Worm (Caenorhabditis elegans) whole organism, young adult: Measurements from ENCODE around the gene gst-29.

ENCODE experiments used
- F55B11.4 ChIP-seq: sonication (generic microtip); optimal IDR thresholded peaks from 2 replicates; lab custom pipeline; 2016; ENCODE audit warnings: missing compliant biosample characterization, missing genetic modification characterization, borderline replicate concordance; ENCODE audit not compliant: insufficient read depth
- K12H6.12 ChIP-seq: fragments of 200-800 bp; sonication (Bioruptor generic); optimal IDR thresholded peaks from 2 replicates; lab custom pipeline; 2018; ENCODE audit warnings: mild to moderate bottlenecking, missing genetic modification characterization, missing compliant biosample characterization
- T07F8.4 ChIP-seq: sonication (generic microtip); optimal IDR thresholded peaks from 2 replicates; lab custom pipeline; 2016; ENCODE audit warnings: mild to moderate bottlenecking, missing genetic modification characterization, moderate library complexity, missing compliant biosample characterization
- Y56A3A.18 ChIP-seq: fragments of 200-800 bp; sonication (Bioruptor generic); IDR thresholded peaks from 2 replicates; pipeline ENCODE4 v1.3.6; 2022; ENCODE audit warnings: missing genetic modification reagents, missing genetic modification characterization, missing compliant biosample characterization
- ama-1 ChIP-seq, 3 experiments: fragments of 150-350 bp in 1 of 3; sonication (generic microtip) in 2 of 3; optimal IDR thresholded peaks; 2 replicates each; lab custom pipeline; 2014 to 2018; ENCODE audit warnings: missing biosample characterization in 2 of 3, missing genetic modification characterization in 2 of 3, missing genetic modification reagents in 2 of 3
- aptf-3 ChIP-seq: fragments of 200-800 bp; sonication (Bioruptor generic); IDR thresholded peaks from 2 replicates; pipeline ENCODE4 v1.3.6; 2022; ENCODE audit warnings: missing genetic modification characterization, missing compliant biosample characterization
- athp-1 ChIP-seq: sonication (generic microtip); optimal IDR thresholded peaks from 2 replicates; lab custom pipeline; 2017; ENCODE audit warnings: mild to moderate bottlenecking, missing genetic modification characterization, missing compliant biosample characterization
- attf-3 ChIP-seq: fragments of 200-800 bp; sonication (Bioruptor generic); conservative IDR thresholded peaks from 2 replicates; pipeline ENCODE4 v1.3.6; 2022; ENCODE audit warnings: missing genetic modification reagents, missing genetic modification characterization, missing compliant biosample characterization
- attf-5 ChIP-seq: fragments of 200-800 bp; sonication (Bioruptor generic); optimal IDR thresholded peaks from 2 replicates; lab custom pipeline; 2018; ENCODE audit warnings: mild to moderate bottlenecking, missing genetic modification characterization, missing compliant biosample characterization
- bed-2 ChIP-seq: fragments of 200-800 bp; sonication (Bioruptor generic); IDR thresholded peaks from 2 replicates; pipeline ENCODE4 v1.3.6; 2022; ENCODE audit warnings: missing genetic modification reagents, missing genetic modification characterization, missing compliant biosample characterization
- cebp-1 ChIP-seq, 2 experiments: fragments of 200-800 bp in 1 of 2; sonication (Bioruptor generic) in 1 of 2; sonication (generic microtip) in 1 of 2; IDR thresholded peaks in 1 of 2; optimal IDR thresholded peaks in 1 of 2; 2 replicates each; pipeline versions ENCODE4 v1.3.6 to Lab custom; 2017 to 2022; ENCODE audit warnings: missing compliant biosample characterization in 2 of 2, missing genetic modification characterization in 2 of 2, mild to moderate bottlenecking in 1 of 2, missing genetic modification reagents in 1 of 2, moderate library complexity in 1 of 2
- cebp-2 ChIP-seq: fragments of 200-800 bp; sonication (Bioruptor generic); IDR thresholded peaks from 2 replicates; pipeline ENCODE4 v1.3.6; 2022; ENCODE audit warnings: missing genetic modification characterization, missing compliant biosample characterization
- ceh-27 ChIP-seq: fragments of 200-800 bp; sonication (Bioruptor generic); optimal IDR thresholded peaks from 2 replicates; lab custom pipeline; 2018; ENCODE audit warnings: mild to moderate bottlenecking, missing genetic modification characterization, moderate library complexity, missing compliant biosample characterization
- efl-1 ChIP-seq: fragments of 150-350 bp; optimal IDR thresholded peaks from 2 replicates; lab custom pipeline; 2014; ENCODE audit warnings: missing biosample characterization, missing genetic modification reagents, missing genetic modification characterization
- egrh-3 ChIP-seq: fragments of 200-800 bp; sonication (Bioruptor generic); IDR thresholded peaks from 2 replicates; pipeline ENCODE4 v1.3.6; 2022; ENCODE audit warnings: missing genetic modification reagents, missing genetic modification characterization, missing compliant biosample characterization
- gei-17 ChIP-seq: fragments of 200-800 bp; sonication (Bioruptor generic); optimal IDR thresholded peaks from 2 replicates; lab custom pipeline; 2018; ENCODE audit warnings: mild to moderate bottlenecking, missing genetic modification characterization, missing compliant biosample characterization
- hmg-1.2 ChIP-seq: fragments of 200-800 bp; sonication (Bioruptor generic); IDR thresholded peaks from 2 replicates; pipeline ENCODE4 v1.3.6; 2022; ENCODE audit warnings: missing genetic modification reagents, missing genetic modification characterization, missing compliant biosample characterization
- hsf-1 ChIP-seq: fragments of 200-800 bp; sonication (Bioruptor generic); IDR thresholded peaks from 2 replicates; pipeline ENCODE4 v1.3.6; 2022; ENCODE audit warnings: missing genetic modification reagents, missing genetic modification characterization, missing compliant biosample characterization
- lag-1 ChIP-seq: fragments of 200-800 bp; sonication (Bioruptor generic); IDR thresholded peaks from 2 replicates; pipeline ENCODE4 v1.3.6; 2022; ENCODE audit warnings: missing genetic modification reagents, missing genetic modification characterization, missing compliant biosample characterization
- let-526 ChIP-seq: fragments of 200-800 bp; sonication (Bioruptor generic); IDR thresholded peaks from 2 replicates; pipeline ENCODE4 v1.3.6; 2022; ENCODE audit warnings: missing genetic modification reagents, missing genetic modification characterization, missing compliant biosample characterization
- let-607 ChIP-seq, 2 experiments: fragments of 200-800 bp in 1 of 2; sonication (Bioruptor generic) in 1 of 2; sonication (generic microtip) in 1 of 2; optimal IDR thresholded peaks; 2 replicates each; lab custom pipeline; 2016 to 2018; ENCODE audit warnings: mild to moderate bottlenecking in 2 of 2, missing compliant biosample characterization in 2 of 2, missing genetic modification characterization in 2 of 2, moderate library complexity in 2 of 2, missing genotype in 1 of 2
- lin-40 ChIP-seq: sonication (generic microtip); optimal IDR thresholded peaks from 2 replicates; lab custom pipeline; 2016; ENCODE audit warnings: missing genetic modification characterization, mild to moderate bottlenecking, missing compliant biosample characterization, missing genotype, missing genetic modification reagents
- lsy-27 ChIP-seq: sonication (generic microtip); optimal IDR thresholded peaks from 2 replicates; lab custom pipeline; 2017; ENCODE audit warnings: missing genetic modification characterization, mild to moderate bottlenecking, missing compliant biosample characterization, antibody characterized with exemption, missing genotype, borderline replicate concordance; ENCODE audit not compliant: insufficient read depth
- madf-3 ChIP-seq: fragments of 200-800 bp; sonication (Bioruptor generic); IDR thresholded peaks from 2 replicates; pipeline ENCODE4 v1.3.6; 2022; ENCODE audit warnings: missing genetic modification reagents, missing genetic modification characterization, missing compliant biosample characterization
- madf-8 ChIP-seq: fragments of 200-800 bp; sonication (Bioruptor generic); conservative IDR thresholded peaks from 2 replicates; pipeline ENCODE4 v1.3.6; 2022; ENCODE audit warnings: missing genetic modification reagents, missing genetic modification characterization, missing compliant biosample characterization
- mxl-1 ChIP-seq: sonication (generic microtip); optimal IDR thresholded peaks from 2 replicates; lab custom pipeline; 2016; ENCODE audit warnings: missing genetic modification characterization, missing compliant biosample characterization
- nhr-120 ChIP-seq: fragments of 200-800 bp; sonication (Bioruptor generic); IDR thresholded peaks from 2 replicates; pipeline ENCODE4 v1.3.6; 2022; ENCODE audit warnings: missing genetic modification characterization, missing compliant biosample characterization
- nhr-179 ChIP-seq: sonication (generic microtip); optimal IDR thresholded peaks from 2 replicates; lab custom pipeline; 2016; ENCODE audit warnings: mild to moderate bottlenecking, missing genetic modification characterization, missing compliant biosample characterization
- nhr-27 ChIP-seq: fragments of 200-800 bp; sonication (Bioruptor generic); optimal IDR thresholded peaks from 2 replicates; lab custom pipeline; 2018; ENCODE audit warnings: mild to moderate bottlenecking, missing genetic modification characterization, moderate library complexity, missing compliant biosample characterization
- nhr-90 ChIP-seq: sonication (generic microtip); optimal IDR thresholded peaks from 2 replicates; lab custom pipeline; 2016; ENCODE audit warnings: missing genotype, mild to moderate bottlenecking, missing genetic modification characterization, missing compliant biosample characterization
- pha-4 ChIP-seq: fragments of 150-350 bp; sonication (generic microtip); optimal IDR thresholded peaks from 2 replicates; lab custom pipeline; 2014; ENCODE audit warnings: missing biosample characterization, missing genetic modification reagents, missing genetic modification characterization
- snpc-4 ChIP-seq, 5 experiments: fragments of 150-350 bp in 1 of 5; sonication (generic microtip) in 4 of 5; optimal IDR thresholded peaks; 2 replicates each; lab custom pipeline; 2014 to 2018; ENCODE audit warnings: missing genetic modification characterization in 5 of 5, missing biosample characterization in 3 of 5, antibody characterized with exemption in 2 of 5, mild to moderate bottlenecking in 2 of 5, missing compliant biosample characterization in 2 of 5, missing genotype in 2 of 5, moderate library complexity in 2 of 5, missing genetic modification reagents in 1 of 5
- sptf-2 ChIP-seq: fragments of 200-800 bp; sonication (Bioruptor generic); optimal IDR thresholded peaks from 2 replicates; lab custom pipeline; 2018; ENCODE audit warnings: mild to moderate bottlenecking, missing genetic modification characterization, missing compliant biosample characterization
- tbp1 ChIP-seq: fragments of 200-800 bp; sonication (Bioruptor generic); optimal IDR thresholded peaks from 2 replicates; lab custom pipeline; 2018; ENCODE audit warnings: mild to moderate bottlenecking, missing genetic modification characterization, missing compliant biosample characterization
- tlf-1 ChIP-seq: fragments of 200-800 bp; sonication (Bioruptor generic); optimal IDR thresholded peaks from 2 replicates; lab custom pipeline; 2018; ENCODE audit warnings: mild to moderate bottlenecking, missing genetic modification characterization, missing compliant biosample characterization
- unc-62 ChIP-seq: fragments of 150-350 bp; optimal IDR thresholded peaks from 2 replicates; lab custom pipeline; 2014; ENCODE audit warnings: missing biosample characterization, missing genetic modification reagents, missing genetic modification characterization
- zfh-2 ChIP-seq: fragments of 200-800 bp; sonication (Bioruptor generic); conservative IDR thresholded peaks from 2 replicates; pipeline ENCODE4 v1.3.6; 2022; ENCODE audit warnings: missing genetic modification reagents, missing genetic modification characterization, missing compliant biosample characterization
- ztf-22 ChIP-seq: fragments of 200-800 bp; sonication (Bioruptor generic); optimal IDR thresholded peaks from 2 replicates; lab custom pipeline; 2018; ENCODE audit warnings: mild to moderate bottlenecking, missing genetic modification characterization, moderate library complexity, missing compliant biosample characterization
- ztf-3 ChIP-seq: fragments of 200-800 bp; sonication (Bioruptor generic); optimal IDR thresholded peaks from 2 replicates; lab custom pipeline; 2018; ENCODE audit warnings: mild to moderate bottlenecking, missing genetic modification characterization, missing compliant biosample characterization
- ztf-6 ChIP-seq: fragments of 200-800 bp; sonication (Bioruptor generic); IDR thresholded peaks from 2 replicates; pipeline ENCODE4 v1.3.6; 2022; ENCODE audit warnings: missing genetic modification reagents, missing genetic modification characterization, missing compliant biosample characterization

gst-29 gene

DNA sequence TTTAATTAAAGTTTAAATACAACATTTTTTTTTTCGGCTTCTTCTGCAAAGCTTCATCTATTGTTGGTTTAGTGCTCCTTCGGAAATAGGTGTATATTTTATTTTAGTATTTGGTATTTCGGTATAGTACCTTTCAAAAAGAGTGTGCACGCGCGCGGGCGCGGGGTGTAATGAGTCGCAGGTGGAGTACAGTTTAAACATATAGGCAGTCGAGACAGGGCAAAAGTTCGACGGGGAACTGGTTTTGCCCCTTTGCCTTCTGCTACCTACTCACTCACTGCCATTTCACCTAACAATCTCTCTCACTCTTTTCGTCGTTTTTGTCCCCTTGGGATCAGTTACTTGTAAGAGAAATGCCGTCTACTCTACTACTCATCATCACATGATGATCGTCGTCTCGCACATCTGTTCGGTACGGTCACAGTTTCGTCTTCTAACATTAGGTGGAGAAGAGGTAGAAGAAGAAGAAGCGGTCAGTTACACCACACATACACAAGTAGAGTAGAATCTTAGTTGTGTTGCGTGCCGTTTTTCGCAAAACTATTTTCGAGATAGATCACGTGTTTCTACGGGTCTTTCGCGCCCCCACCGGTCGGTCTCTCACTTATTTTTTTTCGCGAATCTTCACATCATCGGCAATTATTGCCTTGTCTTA is 42.7 kb upstream of the gst-29 start (continued):
- no peak for TF ChIP-seq attf-3 (GFP tag; lab: Robert Waterston, UW)

DNA sequence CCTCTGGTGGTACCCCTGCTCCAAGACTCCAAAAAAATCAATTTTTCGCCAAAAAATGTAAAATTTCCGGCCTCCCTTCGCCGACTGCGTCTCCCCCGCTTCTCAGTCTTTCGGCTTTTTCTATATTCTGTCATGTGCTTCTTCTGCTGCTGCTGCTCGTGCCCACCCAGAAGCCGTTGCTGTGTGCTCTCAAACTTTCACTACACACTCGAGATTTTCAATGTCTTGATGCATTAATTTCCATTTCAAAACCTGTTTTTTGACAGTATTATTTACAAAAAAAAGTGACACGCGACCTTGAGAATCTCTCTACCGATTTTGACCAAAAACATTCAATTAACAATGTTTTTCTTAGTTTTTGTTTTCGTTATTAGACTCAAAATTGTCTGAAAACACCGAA is 39.6 kb upstream of the gst-29 start:
- peak; percentile 41; the same call in 1 of the 2 replicates for TF ChIP-seq hmg-1.2 (GFP tag; lab: Robert Waterston, UW)
- TF ChIP-seq nhr-90 (tag; lab: Kevin White, UChicago): no peak
- no peak for TF ChIP-seq ztf-6 (GFP tag; lab: Robert Waterston, UW)
- TF ChIP-seq cebp-2: no peak
- TF ChIP-seq let-526: no peak
- TF ChIP-seq ama-1 (optimal IDR thresholded peaks at IDR 0.05; lab: Kevin White, UChicago): no peak
- peak in 1 of 2 experiments; percentile 1 for TF ChIP-seq ama-1 (GFP tag; optimal IDR thresholded peaks at IDR 0.05; lab: Kevin White, UChicago)
- 0 out of 2 replicates have a peak, but pooled peaks have one; percentile 28 for TF ChIP-seq zfh-2 (GFP tag; lab: Robert Waterston, UW)
- TF ChIP-seq, all 124 proteins: peak for 3

- TF ChIP-seq ceh-27 (GFP tag; lab: Kevin White, UChicago) (no peak), efl-1 (GFP tag; lab: Kevin White, UChicago) (no peak), lsy-27 (tag; lab: Kevin White, UChicago) (no peak), tlf-1 (GFP tag; lab: Kevin White, UChicago) (no peak), unc-62 (no peak), let-607 (tag; optimal IDR thresholded peaks at IDR 0.05; lab: Kevin White, UChicago) (no peak), T07F8.4 (no peak), lag-1 (GFP tag; lab: Robert Waterston, UW) (no peak), egrh-3 (no peak), ztf-22 (GFP tag; lab: Kevin White, UChicago) (no peak), nhr-179 (tag; lab: Kevin White, UChicago) (no peak), sptf-2 (GFP tag; lab: Kevin White, UChicago) (no peak), bed-2 (GFP tag; lab: Robert Waterston, UW) (no peak)
Measured at ce11 chrII:15208874-15209273, 39.2 kb upstream of the gst-29 start.

DNA sequence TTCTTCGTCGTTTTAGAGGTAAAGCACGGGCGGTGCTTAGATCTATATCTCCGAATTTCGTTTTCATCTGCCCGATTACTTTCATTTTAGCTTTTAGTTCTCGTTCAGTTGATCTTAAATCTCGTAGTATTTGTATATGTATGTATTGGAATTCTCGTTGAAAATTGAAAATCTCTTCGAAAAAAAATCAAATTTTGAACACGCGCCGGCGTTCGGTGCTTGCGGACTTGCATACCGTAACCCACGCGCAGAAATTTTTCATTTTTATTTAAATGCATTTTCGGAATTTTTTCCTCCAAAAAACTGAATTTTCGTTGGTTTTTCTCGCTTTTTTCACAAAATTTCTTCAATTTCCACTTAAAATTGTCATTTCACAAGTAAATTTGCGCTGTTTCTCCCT is 38.5 kb upstream of the gst-29 start:
- no peak for TF ChIP-seq madf-8 (GFP tag; lab: Robert Waterston, UW)
- TF ChIP-seq attf-5 (GFP tag; lab: Kevin White, UChicago): no peak
- TF ChIP-seq gei-17 (GFP tag; lab: Kevin White, UChicago): no peak
- no peak for TF ChIP-seq pha-4
- TF ChIP-seq nhr-120 (GFP tag; lab: Robert Waterston, UW): no peak
- TF ChIP-seq egrh-3: no peak
- no peak for TF ChIP-seq nhr-27
- no peak for TF ChIP-seq ztf-3 (GFP tag; lab: Kevin White, UChicago)
- TF ChIP-seq mxl-1 (tag; lab: Kevin White, UChicago): no peak
- TF ChIP-seq ama-1 (optimal IDR thresholded peaks at IDR 0.05; lab: Kevin White, UChicago): no peak
- TF ChIP-seq ama-1 (GFP tag; optimal IDR thresholded peaks at IDR 0.05; lab: Kevin White, UChicago): no peak
- TF ChIP-seq lsy-27 (tag; lab: Kevin White, UChicago): no peak
- TF ChIP-seq lin-40: no peak
- TF ChIP-seq madf-3: no peak
- TF ChIP-seq snpc-4 (GFP tag; optimal IDR thresholded peaks at IDR 0.05; lab: Kevin White, UChicago): no peak
- no peak for TF ChIP-seq snpc-4 (tag; optimal IDR thresholded peaks at IDR 0.05; lab: Kevin White, UChicago)
- TF ChIP-seq hsf-1 (GFP tag; lab: Robert Waterston, UW): no peak
- TF ChIP-seq F55B11.4 (tag; lab: Kevin White, UChicago): no peak
- no peak for TF ChIP-seq tbp1 (GFP tag; lab: Kevin White, UChicago)
- no peak for TF ChIP-seq cebp-1 (GFP tag; IDR thresholded peaks at IDR 0.05; lab: Robert Waterston, UW)
- peak; percentile 0 for TF ChIP-seq cebp-1 (tag; optimal IDR thresholded peaks at IDR 0.05; lab: Kevin White, UChicago)
- no peak for TF ChIP-seq K12H6.12
- no peak for TF ChIP-seq aptf-3 (GFP tag; lab: Robert Waterston, UW)
- no peak for TF ChIP-seq sptf-2 (GFP tag; lab: Kevin White, UChicago)
- TF ChIP-seq Y56A3A.18 (GFP tag; lab: Robert Waterston, UW): no peak
- TF ChIP-seq athp-1: no peak
